Fruit fly (Drosophila melanogaster) whole organism, embryonic: ENCODE results near the gene Idua.
A peak's percentile ranks its signal among the peaks of the same experiment; 100 is the strongest.

Source experiments
- Ada2b ChIP-seq: fragments of 200-800 bp; sonication (Bioruptor generic); IDR thresholded peaks from 2 replicates; pipeline ENCODE4 v1.3.6; 2022; ENCODE audit warnings: missing biosample characterization, missing genetic modification characterization
- Adf1 ChIP-seq: fragments of 200-800 bp; sonication (Bioruptor generic); IDR thresholded peaks from 2 replicates; pipeline ENCODE4 v1.3.6; 2022; ENCODE audit warnings: missing biosample characterization, missing genetic modification characterization
- CG11695 ChIP-seq: fragments of 200-800 bp; sonication (Bioruptor generic); IDR thresholded peaks from 3 replicates; pipeline ENCODE4 v1.3.6; 2022; ENCODE audit warnings: missing biosample characterization, missing genetic modification characterization
- CG12299 ChIP-seq: fragments of 200-800 bp; sonication (Bioruptor generic); optimal IDR thresholded peaks from 2 replicates; lab custom pipeline; 2018; ENCODE audit warnings: missing biosample characterization, mild to moderate bottlenecking, missing genetic modification characterization
- CG12391 ChIP-seq: fragments of 200-800 bp; sonication (Bioruptor generic); optimal IDR thresholded peaks from 3 replicates; lab custom pipeline; 2018; ENCODE audit warnings: missing biosample characterization, mild to moderate bottlenecking, missing genetic modification characterization, moderate library complexity
- CG12744 ChIP-seq: fragments of 200-800 bp; sonication (Bioruptor generic); optimal IDR thresholded peaks from 2 replicates; lab custom pipeline; 2016; ENCODE audit warnings: missing biosample characterization, missing genetic modification characterization
- CG14014 ChIP-seq: fragments of 200-800 bp; sonication (Bioruptor generic); IDR thresholded peaks from 2 replicates; pipeline ENCODE4 v1.3.6; 2022; ENCODE audit warnings: missing biosample characterization, missing genetic modification characterization
- CG14050 ChIP-seq: fragments of 200-800 bp; sonication (Bioruptor generic); IDR thresholded peaks from 3 replicates; pipeline ENCODE4 v1.3.6; 2022; ENCODE audit warnings: missing biosample characterization, missing genetic modification characterization
- CG14441 ChIP-seq: fragments of 200-800 bp; sonication (Bioruptor generic); IDR thresholded peaks from 2 replicates; pipeline ENCODE4 v1.3.6; 2022; ENCODE audit warnings: missing biosample characterization, missing genetic modification characterization
- CG14667 ChIP-seq: fragments of 200-800 bp; sonication (Bioruptor generic); IDR thresholded peaks from 2 replicates; pipeline ENCODE4 v1.3.6; 2022; ENCODE audit warnings: missing biosample characterization, missing genetic modification characterization
- CG14860 ChIP-seq: fragments of 200-800 bp; sonication (Bioruptor generic); IDR thresholded peaks from 3 replicates; pipeline ENCODE4 v1.3.6; 2022; ENCODE audit warnings: missing biosample characterization, missing genetic modification characterization; ENCODE audit not compliant: partially characterized antibody
- CG15011 ChIP-seq: fragments of 200-800 bp; sonication (Bioruptor generic); optimal IDR thresholded peaks from 3 replicates; lab custom pipeline; 2018; ENCODE audit warnings: missing biosample characterization, mild to moderate bottlenecking, missing genetic modification characterization
- CG15514 ChIP-seq: fragments of 200-800 bp; sonication (Bioruptor generic); optimal IDR thresholded peaks from 3 replicates; lab custom pipeline; 2017; ENCODE audit warnings: missing biosample characterization, missing genetic modification characterization, mild to moderate bottlenecking, moderate library complexity, missing genetic modification reagents
- CG17186 ChIP-seq: fragments of 200-800 bp; sonication (Bioruptor generic); optimal IDR thresholded peaks from 3 replicates; lab custom pipeline; 2017; ENCODE audit warnings: missing biosample characterization, missing genetic modification reagents, missing genetic modification characterization
- CG17912 ChIP-seq: fragments of 200-800 bp; sonication (Bioruptor generic); optimal IDR thresholded peaks from 2 replicates; lab custom pipeline; 2018; ENCODE audit warnings: missing biosample characterization, mild to moderate bottlenecking, missing genetic modification characterization
- CG32772 ChIP-seq: fragments of 200-800 bp; sonication (Bioruptor generic); IDR thresholded peaks from 2 replicates; pipeline ENCODE4 v1.3.6; 2022; ENCODE audit warnings: missing biosample characterization, missing genetic modification characterization
- CG3995 ChIP-seq: fragments of 200-800 bp; sonication (Bioruptor generic); optimal IDR thresholded peaks from 3 replicates; lab custom pipeline; 2016; ENCODE audit warnings: missing biosample characterization, missing genetic modification characterization
- CG4730 ChIP-seq: fragments of 200-800 bp; sonication (Bioruptor generic); IDR thresholded peaks from 2 replicates; pipeline ENCODE4 v1.3.6; 2022; ENCODE audit warnings: missing biosample characterization, missing genetic modification characterization
- CG6654 ChIP-seq: fragments of 200-800 bp; sonication (Bioruptor generic); optimal IDR thresholded peaks from 2 replicates; lab custom pipeline; 2017; ENCODE audit warnings: missing biosample characterization, mild to moderate bottlenecking, missing genetic modification characterization
- CG7786 ChIP-seq: fragments of 200-800 bp; sonication (Bioruptor generic); optimal IDR thresholded peaks from 2 replicates; lab custom pipeline; 2016; ENCODE audit warnings: missing biosample characterization, missing genetic modification characterization
- CG9727 ChIP-seq: fragments of 200-800 bp; sonication (Bioruptor generic); optimal IDR thresholded peaks from 3 replicates; lab custom pipeline; 2017; ENCODE audit warnings: missing biosample characterization, mild to moderate bottlenecking, missing genetic modification characterization
- CkIIα-i1 ChIP-seq: fragments of 200-800 bp; sonication (Bioruptor generic); IDR thresholded peaks from 2 replicates; pipeline ENCODE4 v1.3.6; 2022; ENCODE audit warnings: missing biosample characterization, missing genetic modification characterization
- Dek ChIP-seq: fragments of 200-800 bp; sonication (Bioruptor generic); optimal IDR thresholded peaks from 3 replicates; lab custom pipeline; 2019; ENCODE audit warnings: missing biosample characterization, mild to moderate bottlenecking, missing genetic modification characterization, moderate library complexity
- Doc2 ChIP-seq: fragments of 200-800 bp; sonication (Bioruptor generic); IDR thresholded peaks from 2 replicates; pipeline ENCODE4 v1.3.6; 2022; ENCODE audit warnings: missing biosample characterization, missing genetic modification characterization
- Dp ChIP-seq: fragments of 200-800 bp; sonication (Bioruptor generic); optimal IDR thresholded peaks from 2 replicates; lab custom pipeline; 2018; ENCODE audit warnings: missing biosample characterization, mild to moderate bottlenecking, missing genetic modification characterization, moderate library complexity
- HLH3B ChIP-seq: fragments of 200-800 bp; sonication (Bioruptor generic); IDR thresholded peaks from 2 replicates; pipeline ENCODE4 v1.3.6; 2022; ENCODE audit warnings: missing biosample characterization, missing genetic modification characterization
- Hr51 ChIP-seq, 2 experiments: fragments of 200-800 bp; sonication (Bioruptor generic); optimal IDR thresholded peaks; 2 replicates in 1 of 2; 3 replicates in 1 of 2; lab custom pipeline; 2016 to 2018; ENCODE audit warnings: missing biosample characterization in 2 of 2, missing genetic modification characterization in 2 of 2, mild to moderate bottlenecking in 1 of 2, moderate library complexity in 1 of 2
- Lim3 ChIP-seq: fragments of 200-800 bp; sonication (Bioruptor generic); IDR thresholded peaks from 2 replicates; pipeline ENCODE4 v1.3.6; 2022; ENCODE audit warnings: missing biosample characterization, missing genetic modification characterization
- Max ChIP-seq: fragments of 200-800 bp; sonication (Bioruptor generic); optimal IDR thresholded peaks from 2 replicates; lab custom pipeline; 2016; ENCODE audit warnings: missing biosample characterization, mild to moderate bottlenecking, missing genetic modification characterization
- NK7.1 ChIP-seq: fragments of 200-800 bp; sonication (Bioruptor generic); optimal IDR thresholded peaks from 3 replicates; lab custom pipeline; 2016; ENCODE audit warnings: missing biosample characterization, missing genetic modification characterization
- PHDP ChIP-seq: fragments of 200-800 bp; sonication (Bioruptor generic); optimal IDR thresholded peaks from 3 replicates; lab custom pipeline; 2018; ENCODE audit warnings: missing biosample characterization, mild to moderate bottlenecking, missing genetic modification characterization, moderate library complexity
- Pdp1 ChIP-seq, 2 experiments: fragments of 200-800 bp; sonication (Bioruptor generic); optimal IDR thresholded peaks; 3 replicates each; lab custom pipeline; 2016; ENCODE audit warnings: missing biosample characterization in 2 of 2, missing genetic modification characterization in 2 of 2, mild to moderate bottlenecking in 1 of 2, moderate library complexity in 1 of 2
- Stat92E ChIP-seq, 3 experiments: fragments of >200 bp in 2 of 3; fragments of 200-800 bp in 1 of 3; sonication (Bioruptor generic) in 1 of 3; optimal IDR thresholded peaks; 2 replicates each; lab custom pipeline; 2017 to 2019; ENCODE audit warnings: missing biosample characterization in 3 of 3, missing genetic modification characterization in 3 of 3, mild to moderate bottlenecking in 1 of 3, moderate library complexity in 1 of 3
- ara ChIP-seq: fragments of 200-800 bp; sonication (Bioruptor generic); IDR thresholded peaks from 2 replicates; pipeline ENCODE4 v1.3.6; 2022; ENCODE audit warnings: missing biosample characterization, missing genetic modification characterization
- bbx ChIP-seq: fragments of 200-800 bp; sonication (Bioruptor generic); IDR thresholded peaks from 2 replicates; pipeline ENCODE4 v1.3.6; 2022; ENCODE audit warnings: missing biosample characterization, missing genetic modification characterization; ENCODE audit not compliant: partially characterized antibody
- bigmax ChIP-seq: fragments of 200-800 bp; sonication (Bioruptor generic); optimal IDR thresholded peaks from 2 replicates; lab custom pipeline; 2018; ENCODE audit warnings: missing biosample characterization, mild to moderate bottlenecking, missing genetic modification characterization
- crc ChIP-seq: fragments of 200-800 bp; sonication (Bioruptor generic); optimal IDR thresholded peaks from 2 replicates; lab custom pipeline; 2016; ENCODE audit warnings: missing biosample characterization, missing genetic modification characterization
- crp ChIP-seq, 2 experiments: fragments of 200-800 bp; sonication (Bioruptor generic); optimal IDR thresholded peaks; 2 replicates in 1 of 2; 3 replicates in 1 of 2; lab custom pipeline; 2017; ENCODE audit warnings: missing biosample characterization in 2 of 2, missing genetic modification characterization in 2 of 2, mild to moderate bottlenecking in 1 of 2, moderate library complexity in 1 of 2
- dmrt11E ChIP-seq: fragments of 200-800 bp; sonication (Bioruptor generic); optimal IDR thresholded peaks from 3 replicates; lab custom pipeline; 2018; ENCODE audit warnings: missing biosample characterization, mild to moderate bottlenecking, missing genetic modification characterization, moderate library complexity
- esg ChIP-seq: fragments of 200-800 bp; sonication (Bioruptor generic); conservative IDR thresholded peaks from 2 replicates; pipeline ENCODE4 v1.3.6; 2022; ENCODE audit warnings: missing biosample characterization, missing genetic modification characterization
- gce ChIP-seq: fragments of 200-800 bp; sonication (Bioruptor generic); IDR thresholded peaks from 3 replicates; pipeline ENCODE4 v1.3.6; 2022; ENCODE audit warnings: missing biosample characterization, missing genetic modification characterization
- gro ChIP-seq: fragments of 200-800 bp; sonication (Bioruptor generic); optimal IDR thresholded peaks from 2 replicates; lab custom pipeline; 2016; ENCODE audit warnings: missing biosample characterization, missing genetic modification characterization
- ind ChIP-seq: fragments of 200-800 bp; sonication (Bioruptor generic); optimal IDR thresholded peaks from 3 replicates; lab custom pipeline; 2016; ENCODE audit warnings: missing biosample characterization, missing genetic modification characterization
- kay ChIP-seq: fragments of 200-800 bp; sonication (Bioruptor generic); optimal IDR thresholded peaks from 2 replicates; lab custom pipeline; 2016; ENCODE audit warnings: missing biosample characterization, missing genetic modification characterization
- nerfin-2 ChIP-seq: fragments of 200-800 bp; sonication (Bioruptor generic); IDR thresholded peaks from 2 replicates; pipeline ENCODE4 v1.3.6; 2022; ENCODE audit warnings: missing biosample characterization, missing genetic modification characterization; ENCODE audit not compliant: partially characterized antibody
- pan ChIP-seq, 4 experiments: fragments of >200 bp in 3 of 4; fragments of 200-800 bp in 1 of 4; sonication (Bioruptor generic) in 1 of 4; optimal IDR thresholded peaks in 3 of 4; IDR thresholded peaks in 1 of 4; 2 replicates each; pipeline versions ENCODE4 v1.3.6 to Lab custom; 2017 to 2022; ENCODE audit warnings: missing biosample characterization in 2 of 4, missing genetic modification characterization in 2 of 4, mixed read lengths in 1 of 4
- pros ChIP-seq: fragments of 200-800 bp; sonication (Bioruptor generic); optimal IDR thresholded peaks from 3 replicates; lab custom pipeline; 2019; ENCODE audit warnings: missing biosample characterization, mild to moderate bottlenecking, missing genetic modification characterization, moderate library complexity
- schlank ChIP-seq: fragments of 200-800 bp; sonication (Bioruptor generic); optimal IDR thresholded peaks from 2 replicates; lab custom pipeline; 2018; ENCODE audit warnings: missing biosample characterization, mild to moderate bottlenecking, missing genetic modification characterization

Idua gene

dm6 chr2L:11130151-11131008 lies 17.5 kb upstream of the Idua start, which contains the start of the genes RfC38 and CG4751 (continued):
- TF ChIP-seq CG9727 (GFP tag; lab: Kevin White, UChicago): peak; percentile 3
- TF ChIP-seq pros (GFP tag; lab: Kevin White, UChicago): no peak
- TF ChIP-seq Doc2 (GFP tag; lab: Robert Waterston, UW): no peak
- TF ChIP-seq bbx (GFP tag; lab: Robert Waterston, UW): peak; percentile 73
- peak; percentile 44; the same call in 1 of the 2 replicates for TF ChIP-seq nerfin-2
- peak; percentile 51 for TF ChIP-seq CG3995 (GFP tag; lab: Kevin White, UChicago)
- peak; percentile 20; the same call in 1 of the 2 replicates for TF ChIP-seq Adf1
- TF ChIP-seq ind (GFP tag; lab: Kevin White, UChicago): no peak
- TF ChIP-seq Lim3 (GFP tag; lab: Robert Waterston, UW): no peak
- TF ChIP-seq crc (GFP tag; lab: Kevin White, UChicago): no peak
- no peak for TF ChIP-seq CG14050 (GFP tag; lab: Robert Waterston, UW)
- no peak for TF ChIP-seq CG6654 (GFP tag; lab: Kevin White, UChicago)
- TF ChIP-seq NK7.1 (GFP tag; lab: Kevin White, UChicago): no peak
- TF ChIP-seq CG14860 (GFP tag; lab: Robert Waterston, UW): peak; percentile 61; the same call in 2 of the 3 replicates
- no peak for TF ChIP-seq CG14014 (GFP tag; lab: Robert Waterston, UW)
- no peak for TF ChIP-seq Dek (tag; lab: Kevin White, UChicago)
- TF ChIP-seq PHDP (tag; lab: Kevin White, UChicago): no peak
- TF ChIP-seq Pdp1 (GFP tag; optimal IDR thresholded peaks at IDR 0.05; lab: Kevin White, UChicago): no peak
- TF ChIP-seq CG14441 (GFP tag; lab: Robert Waterston, UW): no peak
- no peak for TF ChIP-seq pan (optimal IDR thresholded peaks at IDR 0.05; lab: Kevin White, UChicago)
- TF ChIP-seq pan (GFP tag; optimal IDR thresholded peaks at IDR 0.05 in 1 of 2, IDR thresholded peaks at IDR 0.05 in 1 of 2): no peak
- TF ChIP-seq Stat92E (GFP tag; optimal IDR thresholded peaks at IDR 0.05; lab: Kevin White, UChicago): no peak
- no peak for TF ChIP-seq schlank (tag; lab: Kevin White, UChicago)
- TF ChIP-seq CG15514 (GFP tag; lab: Kevin White, UChicago): peak; percentile 46
- no peak for TF ChIP-seq esg (GFP tag; lab: Robert Waterston, UW)
- no peak for TF ChIP-seq CG32772 (GFP tag; lab: Robert Waterston, UW)
- TF ChIP-seq CG4730 (GFP tag; lab: Robert Waterston, UW): no peak
- no peak for TF ChIP-seq CG11695 (GFP tag; lab: Robert Waterston, UW)
- peak; percentile 31 for TF ChIP-seq CG17186 (GFP tag; lab: Kevin White, UChicago)
- no peak for TF ChIP-seq CG15011 (GFP tag; lab: Kevin White, UChicago)
- no peak for TF ChIP-seq gce (GFP tag; lab: Robert Waterston, UW)
- TF ChIP-seq Dp (GFP tag; lab: Kevin White, UChicago): peak; percentile 65
- TF ChIP-seq ara (GFP tag; lab: Robert Waterston, UW): no peak
- no peak for TF ChIP-seq Ada2b (GFP tag; lab: Robert Waterston, UW)
- TF ChIP-seq crp (GFP tag; optimal IDR thresholded peaks at IDR 0.05; lab: Kevin White, UChicago): no peak
- no peak for TF ChIP-seq CG12744
- peak; percentile 2 for TF ChIP-seq Max (GFP tag; lab: Kevin White, UChicago)
- TF ChIP-seq CkIIα-i1: no peak; the same call in 1 of the 2 replicates
- TF ChIP-seq kay: no peak
- no peak for TF ChIP-seq CG7786 (GFP tag; lab: Kevin White, UChicago)
- no peak for TF ChIP-seq HLH3B
- TF ChIP-seq Hr51 (GFP tag; optimal IDR thresholded peaks at IDR 0.05; lab: Kevin White, UChicago): no peak
- TF ChIP-seq dmrt11E: peak; percentile 12
- TF ChIP-seq CG14667 (GFP tag; lab: Robert Waterston, UW): no peak
- TF ChIP-seq gro: no peak
- TF ChIP-seq CG12299 (tag; lab: Kevin White, UChicago): no peak
- TF ChIP-seq CG12391 (tag; lab: Kevin White, UChicago): peak; percentile 68
- no peak for TF ChIP-seq bigmax
- TF ChIP-seq CG17912: no peak
